Worm (Caenorhabditis elegans) whole organism, early embryonic: ENCODE data around the gene slc-25A29.

ENCODE experiments used
- ama-1 ChIP-seq: fragments of 150-350 bp; optimal IDR thresholded peaks from 2 replicates; lab custom pipeline; 2014
- flt-1 ChIP-seq: fragments of 200-800 bp; sonication (Bioruptor generic); IDR thresholded peaks from 2 replicates; pipeline ENCODE4 v1.3.6; 2022; ENCODE audit warnings: missing genetic modification characterization, missing compliant biosample characterization
- hnd-1 ChIP-seq: sonication (generic microtip); optimal IDR thresholded peaks from 2 replicates; lab custom pipeline; 2016; ENCODE audit warnings: missing genetic modification characterization, missing compliant biosample characterization

DNA sequence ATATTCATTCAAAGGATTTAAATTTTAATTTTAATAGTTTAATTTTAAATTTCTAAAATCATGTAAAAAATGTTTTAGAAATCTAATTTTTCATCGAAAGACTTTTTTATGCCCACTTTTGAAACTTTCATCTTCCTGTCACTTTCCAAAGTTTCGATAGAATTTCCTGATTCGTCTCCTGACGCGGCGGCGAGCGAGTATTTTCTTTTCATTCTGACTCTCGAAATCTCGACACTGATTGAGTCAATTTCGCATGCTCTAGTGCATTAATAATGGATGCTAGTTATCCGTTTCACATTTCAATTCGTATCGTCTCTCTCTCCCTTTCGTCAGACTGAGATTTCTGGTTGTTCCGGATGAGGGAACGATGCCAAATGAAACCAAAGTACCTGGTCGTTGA is 9.2 kb downstream of the slc-25A29 start:
- TF ChIP-seq ama-1 (no peak), flt-1 (GFP tag; lab: Robert Waterston, UW) (no peak), hnd-1 (no peak)
